Fruit fly (Drosophila melanogaster) whole organism, embryonic: ENCODE measurements around the gene CG34451.

Source experiments
- Aef1 ChIP-seq: fragments of 200-800 bp; sonication (Bioruptor generic); IDR thresholded peaks from 3 replicates; pipeline ENCODE4 v1.3.6; 2022; ENCODE audit warnings: missing biosample characterization, missing genetic modification characterization
- Awh ChIP-seq: fragments of 200-800 bp; sonication (Bioruptor generic); IDR thresholded peaks from 2 replicates; pipeline ENCODE4, ENCODE4 v1.3.6; 2022; ENCODE audit warnings: missing biosample characterization, missing genetic modification characterization
- BEAF-32 ChIP-seq: fragments of 200-800 bp; sonication (Bioruptor generic); optimal IDR thresholded peaks from 3 replicates; lab custom pipeline; 2017; ENCODE audit warnings: missing biosample characterization, missing genetic modification characterization, mild to moderate bottlenecking, moderate library complexity, missing genetic modification reagents
- CG10147 ChIP-seq: fragments of 200-800 bp; sonication (Bioruptor generic); optimal IDR thresholded peaks from 2 replicates; lab custom pipeline; 2019; ENCODE audit warnings: missing biosample characterization, mild to moderate bottlenecking, missing genetic modification characterization, moderate library complexity
- CG10321 ChIP-seq: fragments of 200-800 bp; sonication (Bioruptor generic); IDR thresholded peaks from 2 replicates; pipeline ENCODE4 v1.3.6; 2022; ENCODE audit warnings: missing biosample characterization, missing genetic modification characterization
- CG10654 ChIP-seq: fragments of 200-800 bp; sonication (Bioruptor generic); optimal IDR thresholded peaks from 2 replicates; lab custom pipeline; 2016; ENCODE audit warnings: missing biosample characterization, missing genetic modification characterization
- CG12104 ChIP-seq: fragments of 200-800 bp; sonication (Bioruptor generic); optimal IDR thresholded peaks from 3 replicates; lab custom pipeline; 2016; ENCODE audit warnings: missing biosample characterization, missing genetic modification characterization
- CG13775 ChIP-seq: fragments of 200-800 bp; sonication (Bioruptor generic); optimal IDR thresholded peaks from 3 replicates; lab custom pipeline; 2017; ENCODE audit warnings: missing biosample characterization, mild to moderate bottlenecking, missing genetic modification characterization
- CG1602 ChIP-seq: fragments of 200-800 bp; sonication (Bioruptor generic); optimal IDR thresholded peaks from 3 replicates; lab custom pipeline; 2016; ENCODE audit warnings: missing biosample characterization, missing genetic modification characterization
- CG2875 ChIP-seq: fragments of 200-800 bp; sonication (Bioruptor generic); optimal IDR thresholded peaks from 2 replicates; lab custom pipeline; 2017; ENCODE audit warnings: missing biosample characterization, mild to moderate bottlenecking, missing genetic modification characterization, missing genetic modification reagents
- CG31224 ChIP-seq: fragments of 200-800 bp; sonication (Bioruptor generic); IDR thresholded peaks from 2 replicates; pipeline ENCODE4 v1.3.6; 2022; ENCODE audit warnings: missing biosample characterization, missing genetic modification characterization
- CG4617 ChIP-seq: fragments of 200-800 bp; sonication (Bioruptor generic); optimal IDR thresholded peaks from 3 replicates; lab custom pipeline; 2016; ENCODE audit warnings: missing biosample characterization, missing genetic modification characterization, borderline replicate concordance
- CG4707 ChIP-seq: fragments of 200-800 bp; sonication (Bioruptor generic); optimal IDR thresholded peaks from 2 replicates; lab custom pipeline; 2018; ENCODE audit warnings: missing biosample characterization, mild to moderate bottlenecking, missing genetic modification characterization, moderate library complexity
- CG6254 ChIP-seq: fragments of 200-800 bp; sonication (Bioruptor generic); optimal IDR thresholded peaks from 3 replicates; lab custom pipeline; 2017; ENCODE audit warnings: mild to moderate bottlenecking, missing biosample characterization, missing genetic modification reagents, missing genetic modification characterization
- CG6791 ChIP-seq: fragments of 200-800 bp; sonication (Bioruptor generic); IDR thresholded peaks from 3 replicates; pipeline ENCODE4 v1.3.6; 2022; ENCODE audit warnings: missing biosample characterization, missing genetic modification characterization; ENCODE audit not compliant: partially characterized antibody
- CG7372 ChIP-seq: fragments of 200-800 bp; sonication (Bioruptor generic); IDR thresholded peaks from 2 replicates; pipeline ENCODE4 v1.3.6; 2022; ENCODE audit warnings: missing biosample characterization, missing genetic modification characterization
- CG9797 ChIP-seq: fragments of 200-800 bp; sonication (Bioruptor generic); optimal IDR thresholded peaks from 3 replicates; lab custom pipeline; 2018; ENCODE audit warnings: missing biosample characterization, mild to moderate bottlenecking, missing genetic modification characterization
- CkIIα-i1 ChIP-seq: fragments of 200-800 bp; sonication (Bioruptor generic); IDR thresholded peaks from 2 replicates; pipeline ENCODE4 v1.3.6; 2022; ENCODE audit warnings: missing biosample characterization, missing genetic modification characterization
- D19A ChIP-seq: fragments of 200-800 bp; optimal IDR thresholded peaks from 3 replicates; lab custom pipeline; 2019; ENCODE audit warnings: missing biosample characterization, mild to moderate bottlenecking, missing genetic modification characterization, moderate library complexity
- D19B ChIP-seq: fragments of 200-800 bp; sonication (Bioruptor generic); optimal IDR thresholded peaks from 2 replicates; lab custom pipeline; 2017; ENCODE audit warnings: missing biosample characterization, mild to moderate bottlenecking, missing genetic modification characterization
- Doc2 ChIP-seq: fragments of 200-800 bp; sonication (Bioruptor generic); IDR thresholded peaks from 2 replicates; pipeline ENCODE4 v1.3.6; 2022; ENCODE audit warnings: missing biosample characterization, missing genetic modification characterization
- Ets97D ChIP-seq: fragments of 200-800 bp; sonication (Bioruptor generic); optimal IDR thresholded peaks from 3 replicates; lab custom pipeline; 2016; ENCODE audit warnings: missing biosample characterization, missing genetic modification characterization
- Fer2 ChIP-seq: fragments of 200-800 bp; sonication (Bioruptor generic); optimal IDR thresholded peaks from 2 replicates; lab custom pipeline; 2018; ENCODE audit warnings: missing biosample characterization, mild to moderate bottlenecking, missing genetic modification characterization, moderate library complexity
- Hand ChIP-seq: fragments of 200-800 bp; sonication (Bioruptor generic); optimal IDR thresholded peaks from 2 replicates; lab custom pipeline; 2017; ENCODE audit warnings: mild to moderate bottlenecking, missing biosample characterization, missing genetic modification reagents, missing genetic modification characterization
- Kr ChIP-seq: fragments of 200-800 bp; sonication (Bioruptor generic); optimal IDR thresholded peaks from 2 replicates; lab custom pipeline; 2017; ENCODE audit warnings: missing biosample characterization, mild to moderate bottlenecking, missing genetic modification characterization
- Lim3 ChIP-seq: fragments of 200-800 bp; sonication (Bioruptor generic); IDR thresholded peaks from 2 replicates; pipeline ENCODE4 v1.3.6; 2022; ENCODE audit warnings: missing biosample characterization, missing genetic modification characterization
- MTF-1 ChIP-seq: fragments of 200-800 bp; sonication (Bioruptor generic); optimal IDR thresholded peaks from 2 replicates; lab custom pipeline; 2018; ENCODE audit warnings: missing biosample characterization, mild to moderate bottlenecking, missing genetic modification characterization, borderline replicate concordance
- Mad ChIP-seq: fragments of 200-800 bp; sonication (Bioruptor generic); optimal IDR thresholded peaks from 2 replicates; lab custom pipeline; 2016; ENCODE audit warnings: missing biosample characterization, missing genetic modification characterization
- Max ChIP-seq: fragments of 200-800 bp; sonication (Bioruptor generic); optimal IDR thresholded peaks from 2 replicates; lab custom pipeline; 2016; ENCODE audit warnings: missing biosample characterization, mild to moderate bottlenecking, missing genetic modification characterization
- Rx ChIP-seq: fragments of 200-800 bp; sonication (Bioruptor generic); IDR thresholded peaks from 2 replicates; pipeline ENCODE4 v1.3.6; 2022; ENCODE audit warnings: missing biosample characterization, missing genetic modification characterization
- ato ChIP-seq: fragments of 200-800 bp; sonication (Bioruptor generic); IDR thresholded peaks from 2 replicates; pipeline ENCODE4 v1.3.6; 2022; ENCODE audit warnings: missing biosample characterization, missing genetic modification characterization; ENCODE audit not compliant: partially characterized antibody
- bab2 ChIP-seq: fragments of 200-800 bp; sonication (Bioruptor generic); optimal IDR thresholded peaks from 2 replicates; lab custom pipeline; 2016; ENCODE audit warnings: missing biosample characterization, missing genetic modification characterization
- caup ChIP-seq: fragments of 200-800 bp; sonication (Bioruptor generic); optimal IDR thresholded peaks from 3 replicates; lab custom pipeline; 2017; ENCODE audit warnings: missing biosample characterization, mild to moderate bottlenecking, missing genetic modification characterization, moderate library complexity; ENCODE audit not compliant: severe bottlenecking
- ewg ChIP-seq: fragments of 200-800 bp; sonication (Bioruptor generic); optimal IDR thresholded peaks from 3 replicates; lab custom pipeline; 2017; ENCODE audit warnings: mild to moderate bottlenecking, missing biosample characterization, missing genetic modification reagents, missing genetic modification characterization
- fd96Cb ChIP-seq: fragments of 200-800 bp; sonication (Bioruptor generic); optimal IDR thresholded peaks from 2 replicates; lab custom pipeline; 2018; ENCODE audit warnings: missing biosample characterization, mild to moderate bottlenecking, missing genetic modification characterization, moderate library complexity
- ftz-f1 ChIP-seq: fragments of 200-800 bp; sonication (Bioruptor generic); optimal IDR thresholded peaks from 2 replicates; lab custom pipeline; 2016; ENCODE audit warnings: missing biosample characterization, missing genetic modification characterization
- gce ChIP-seq: fragments of 200-800 bp; sonication (Bioruptor generic); IDR thresholded peaks from 3 replicates; pipeline ENCODE4 v1.3.6; 2022; ENCODE audit warnings: missing biosample characterization, missing genetic modification characterization
- grn ChIP-seq: fragments of 200-800 bp; sonication (Bioruptor generic); optimal IDR thresholded peaks from 3 replicates; lab custom pipeline; 2017; ENCODE audit warnings: missing biosample characterization, missing genetic modification characterization
- gsb ChIP-seq: fragments of 200-800 bp; sonication (Bioruptor generic); IDR thresholded peaks from 2 replicates; pipeline ENCODE4 v1.3.6; 2022; ENCODE audit warnings: missing biosample characterization, missing genetic modification characterization
- lilli ChIP-seq: fragments of 200-800 bp; sonication (Bioruptor generic); optimal IDR thresholded peaks from 3 replicates; lab custom pipeline; 2016; ENCODE audit warnings: missing biosample characterization, missing genetic modification characterization
- nmo ChIP-seq: fragments of 200-800 bp; sonication (Bioruptor generic); optimal IDR thresholded peaks from 2 replicates; lab custom pipeline; 2018; ENCODE audit warnings: missing biosample characterization, mild to moderate bottlenecking, missing genetic modification characterization, moderate library complexity
- peb ChIP-seq: fragments of 200-800 bp; sonication (Bioruptor generic); IDR thresholded peaks from 2 replicates; pipeline ENCODE4 v1.3.6; 2022; ENCODE audit warnings: missing biosample characterization, missing genetic modification characterization
- phol ChIP-seq: fragments of 200-800 bp; sonication (Bioruptor generic); optimal IDR thresholded peaks from 3 replicates; lab custom pipeline; 2018; ENCODE audit warnings: missing biosample characterization, mild to moderate bottlenecking, missing genetic modification characterization, moderate library complexity
- pros ChIP-seq: fragments of 200-800 bp; sonication (Bioruptor generic); optimal IDR thresholded peaks from 3 replicates; lab custom pipeline; 2019; ENCODE audit warnings: missing biosample characterization, mild to moderate bottlenecking, missing genetic modification characterization, moderate library complexity
- sc ChIP-seq, 3 experiments: fragments of >200 bp in 2 of 3; fragments of 200-800 bp in 1 of 3; sonication (Bioruptor generic) in 1 of 3; optimal IDR thresholded peaks; 2 replicates in 2 of 3; 3 replicates in 1 of 3; lab custom pipeline; 2017; ENCODE audit warnings: mild to moderate bottlenecking in 1 of 3, missing biosample characterization in 1 of 3, missing genetic modification characterization in 1 of 3, missing genetic modification reagents in 1 of 3
- scrt ChIP-seq: fragments of 200-800 bp; sonication (Bioruptor generic); optimal IDR thresholded peaks from 2 replicates; lab custom pipeline; 2018; ENCODE audit warnings: missing biosample characterization, mild to moderate bottlenecking, missing genetic modification characterization, moderate library complexity
- unpg ChIP-seq: fragments of 200-800 bp; sonication (Bioruptor generic); optimal IDR thresholded peaks from 3 replicates; lab custom pipeline; 2018; ENCODE audit warnings: missing biosample characterization, mild to moderate bottlenecking, missing genetic modification characterization, moderate library complexity
- yki ChIP-seq: fragments of >200 bp; optimal IDR thresholded peaks from 3 replicates; lab custom pipeline; 2018
- zf30C ChIP-seq: fragments of 200-800 bp; sonication (Bioruptor generic); optimal IDR thresholded peaks from 3 replicates; lab custom pipeline; 2018; ENCODE audit warnings: missing biosample characterization, mild to moderate bottlenecking, missing genetic modification characterization

Gene CG34451

DNA sequence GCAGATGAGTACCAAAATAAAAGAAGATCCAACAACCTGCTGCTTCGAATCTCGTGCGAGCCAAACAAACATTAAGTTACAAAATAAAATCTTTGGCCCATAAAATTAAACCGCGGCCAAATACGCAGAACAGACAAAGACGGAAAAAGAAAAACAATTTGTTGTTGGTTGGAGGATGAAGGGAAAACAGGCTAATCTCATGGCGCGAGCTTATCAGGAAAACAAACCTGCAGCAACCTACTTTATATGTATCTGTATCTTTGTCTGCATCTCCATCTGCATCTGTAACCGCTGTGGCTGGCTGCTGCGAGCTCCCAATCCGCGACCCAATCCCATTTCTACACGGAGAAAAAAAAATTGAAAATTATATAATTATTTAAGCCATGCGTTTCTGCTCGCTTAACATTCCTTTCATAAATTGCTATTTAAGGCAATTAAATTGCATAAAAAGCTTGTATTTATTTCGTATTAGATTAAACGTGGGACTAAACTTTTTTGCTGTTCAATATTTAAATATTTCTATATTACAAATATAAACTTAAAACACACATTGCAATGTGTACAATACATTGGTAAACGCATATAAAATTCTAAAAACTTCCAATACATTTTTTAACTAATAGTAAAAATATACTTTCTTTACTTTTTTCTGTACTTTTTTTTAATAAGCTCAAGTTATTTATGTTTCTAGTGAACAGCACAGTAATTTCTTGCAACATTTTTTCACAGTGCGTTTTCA, 1.1 kb upstream of the CG34451 start (continued):
- TF ChIP-seq D19A (tag; lab: Kevin White, UChicago) (peak; percentile 47), lilli (GFP tag; lab: Kevin White, UChicago) (no peak), Doc2 (no peak), sc (optimal IDR thresholded peaks at IDR 0.05; lab: Kevin White, UChicago) (no peak), sc (GFP tag; optimal IDR thresholded peaks at IDR 0.05; lab: Kevin White, UChicago) (peak; percentile 57), D19B (GFP tag; lab: Kevin White, UChicago) (no peak), BEAF-32 (GFP tag; lab: Kevin White, UChicago) (no peak), CG10654 (no peak), caup (GFP tag; lab: Kevin White, UChicago) (no peak), scrt (no peak), zf30C (GFP tag; lab: Kevin White, UChicago) (peak; percentile 4), CG6791 (GFP tag; lab: Robert Waterston, UW) (no peak), pros (GFP tag; lab: Kevin White, UChicago) (no peak), CG4617 (GFP tag; lab: Kevin White, UChicago) (no peak), CG2875 (GFP tag; lab: Kevin White, UChicago) (no peak), CG31224 (no peak), ewg (GFP tag; lab: Kevin White, UChicago) (peak; percentile 19), Kr (GFP tag; lab: Kevin White, UChicago) (no peak), ato (no peak), peb (no peak), Ets97D (GFP tag; lab: Kevin White, UChicago) (no peak), bab2 (no peak), Aef1 (no peak), unpg (no peak), Lim3 (GFP tag; lab: Robert Waterston, UW) (no peak), Mad (GFP tag; lab: Kevin White, UChicago) (no peak), CG1602 (peak; percentile 45), CG12104 (peak; percentile 35), grn (peak; percentile 87), yki (lab: Kevin White, UChicago) (no peak), phol (tag; lab: Kevin White, UChicago) (peak; percentile 78), CG7372 (no peak), ftz-f1 (GFP tag; lab: Kevin White, UChicago) (no peak), nmo (GFP tag; lab: Kevin White, UChicago) (peak; percentile 77), Hand (GFP tag; lab: Kevin White, UChicago) (no peak), CG6254 (GFP tag; lab: Kevin White, UChicago) (peak; percentile 32), CG4707 (GFP tag; lab: Kevin White, UChicago) (no peak), CG9797 (GFP tag; lab: Kevin White, UChicago) (no peak), MTF-1 (no peak), Rx (peak; percentile 12; the same call in 1 of the 2 replicates), gsb (GFP tag; lab: Robert Waterston, UW) (no peak), Max (GFP tag; lab: Kevin White, UChicago) (no peak), fd96Cb (tag; lab: Kevin White, UChicago) (peak; percentile 62), Awh (GFP tag; lab: Robert Waterston, UW) (no peak), CkIIα-i1 (GFP tag; lab: Robert Waterston, UW) (no peak), Fer2 (tag; lab: Kevin White, UChicago) (no peak), CG10147 (GFP tag; lab: Kevin White, UChicago) (no peak), gce (GFP tag; lab: Robert Waterston, UW) (no peak), CG10321 (GFP tag; lab: Robert Waterston, UW) (no peak), CG13775 (GFP tag; lab: Kevin White, UChicago) (peak; percentile 34)
